Worm (Caenorhabditis elegans) whole organism, L3 larva: Measurements from ENCODE around the gene K08F8.15.

Experiments used
- R02D3.7 ChIP-seq: fragments of 150-350 bp; optimal IDR thresholded peaks from 2 replicates; lab custom pipeline; 2014; ENCODE audit warnings: missing biosample characterization, missing genetic modification characterization
- ZK546.5 ChIP-seq: sonication (generic microtip); optimal IDR thresholded peaks from 2 replicates; lab custom pipeline; 2017; ENCODE audit warnings: missing biosample characterization, missing genetic modification characterization
- aly-2 ChIP-seq: fragments of 150-350 bp; optimal IDR thresholded peaks from 2 replicates; lab custom pipeline; 2014; ENCODE audit warnings: missing biosample characterization, missing genetic modification characterization
- ama-1 ChIP-seq: fragments of 150-350 bp; optimal IDR thresholded peaks from 2 replicates; lab custom pipeline; 2018
- ceh-16 ChIP-seq: sonication (generic microtip); optimal IDR thresholded peaks from 2 replicates; lab custom pipeline; 2017; ENCODE audit warnings: missing biosample characterization, missing genetic modification characterization
- ceh-82 ChIP-seq: fragments of 150-350 bp; optimal IDR thresholded peaks from 2 replicates; lab custom pipeline; 2014; ENCODE audit warnings: missing biosample characterization, missing genetic modification characterization
- ceh-9 ChIP-seq: sonication (generic microtip); optimal IDR thresholded peaks from 2 replicates; lab custom pipeline; 2018; ENCODE audit warnings: missing biosample characterization, missing genetic modification characterization
- daf-12 ChIP-seq: fragments of 150-350 bp; optimal IDR thresholded peaks from 2 replicates; lab custom pipeline; 2014; ENCODE audit warnings: missing biosample characterization, missing genetic modification reagents, missing genetic modification characterization
- egl-27 ChIP-seq: sonication (generic microtip); optimal IDR thresholded peaks from 4 replicates; lab custom pipeline; 2017; ENCODE audit warnings: missing biosample characterization, missing genetic modification reagents, missing genetic modification characterization
- egl-5 ChIP-seq: fragments of 150-350 bp; optimal IDR thresholded peaks from 2 replicates; lab custom pipeline; 2017; ENCODE audit warnings: missing biosample characterization, missing genetic modification reagents, missing genetic modification characterization, inconsistent platforms
- elt-1 ChIP-seq: fragments of 150-350 bp; optimal IDR thresholded peaks from 2 replicates; lab custom pipeline; 2014; ENCODE audit warnings: missing biosample characterization, missing genetic modification characterization
- elt-2 ChIP-seq: sonication (generic microtip); optimal IDR thresholded peaks from 2 replicates; lab custom pipeline; 2016; ENCODE audit warnings: missing genetic modification reagents, mild to moderate bottlenecking, missing genetic modification characterization, missing compliant biosample characterization
- elt-3 ChIP-seq, 3 experiments: fragments of 150-350 bp in 1 of 3; sonication (generic microtip) in 2 of 3; optimal IDR thresholded peaks; 2 replicates in 2 of 3; 4 replicates in 1 of 3; lab custom pipeline; 2014 to 2017; ENCODE audit warnings: missing biosample characterization in 3 of 3, missing genetic modification characterization in 3 of 3
- eor-1 ChIP-seq, 2 experiments: fragments of 150-350 bp; optimal IDR thresholded peaks; 2 replicates each; lab custom pipeline; 2014 to 2018; ENCODE audit warnings: missing biosample characterization in 2 of 2, missing genetic modification characterization in 2 of 2
- fkh-10 ChIP-seq: sonication (generic microtip); optimal IDR thresholded peaks from 2 replicates; lab custom pipeline; 2017; ENCODE audit warnings: missing biosample characterization, missing genetic modification reagents, missing genetic modification characterization
- fkh-2 ChIP-seq: fragments of 150-350 bp; optimal IDR thresholded peaks from 2 replicates; lab custom pipeline; 2014; ENCODE audit warnings: missing biosample characterization, missing genetic modification reagents, missing genetic modification characterization
- fos-1 ChIP-seq: fragments of 150-350 bp; optimal IDR thresholded peaks from 2 replicates; lab custom pipeline; 2014; ENCODE audit warnings: missing biosample characterization, missing genetic modification characterization
- hmg-11 ChIP-seq: sonication (generic microtip); optimal IDR thresholded peaks from 2 replicates; lab custom pipeline; 2016; ENCODE audit warnings: missing genetic modification characterization, missing compliant biosample characterization
- jun-1 ChIP-seq: fragments of 150-350 bp; optimal IDR thresholded peaks from 2 replicates; lab custom pipeline; 2014; ENCODE audit warnings: missing biosample characterization, missing genetic modification reagents, missing genetic modification characterization
- lin-15B ChIP-seq: fragments of 150-350 bp; optimal IDR thresholded peaks from 2 replicates; lab custom pipeline; 2014; ENCODE audit warnings: missing biosample characterization, missing genetic modification characterization
- lin-39 ChIP-seq: fragments of 150-350 bp; optimal IDR thresholded peaks from 2 replicates; lab custom pipeline; 2018; ENCODE audit warnings: missing biosample characterization, missing genetic modification reagents, missing genetic modification characterization
- lsy-12 ChIP-seq: sonication (generic microtip); optimal IDR thresholded peaks from 2 replicates; lab custom pipeline; 2016; ENCODE audit warnings: mild to moderate bottlenecking, missing genetic modification characterization, missing compliant biosample characterization
- mdl-1 ChIP-seq: fragments of 150-350 bp; optimal IDR thresholded peaks from 2 replicates; lab custom pipeline; 2014; ENCODE audit warnings: missing biosample characterization, missing genetic modification characterization
- mml-1 ChIP-seq: fragments of 150-350 bp; sonication (generic microtip); optimal IDR thresholded peaks from 3 replicates; lab custom pipeline; 2014; ENCODE audit warnings: missing biosample characterization, missing genetic modification characterization
- nfya-1 ChIP-seq: sonication (generic microtip); optimal IDR thresholded peaks from 2 replicates; lab custom pipeline; 2017; ENCODE audit warnings: missing genetic modification characterization, mild to moderate bottlenecking, missing compliant biosample characterization, antibody characterized with exemption, moderate library complexity; ENCODE audit not compliant: insufficient read depth
- nhr-11 ChIP-seq: fragments of 150-350 bp; optimal IDR thresholded peaks from 2 replicates; lab custom pipeline; 2014; ENCODE audit warnings: missing biosample characterization, missing genetic modification characterization
- nhr-12 ChIP-seq: fragments of 150-350 bp; optimal IDR thresholded peaks from 2 replicates; lab custom pipeline; 2014; ENCODE audit warnings: missing biosample characterization, missing genetic modification characterization
- nhr-23 ChIP-seq: fragments of 150-350 bp; optimal IDR thresholded peaks from 2 replicates; lab custom pipeline; 2014; ENCODE audit warnings: missing biosample characterization, missing genetic modification reagents, missing genetic modification characterization
- nhr-25 ChIP-seq: sonication (generic microtip); optimal IDR thresholded peaks from 2 replicates; lab custom pipeline; 2017; ENCODE audit warnings: missing biosample characterization, missing genetic modification characterization
- nhr-28 ChIP-seq: fragments of 150-350 bp; optimal IDR thresholded peaks from 2 replicates; lab custom pipeline; 2014; ENCODE audit warnings: missing biosample characterization, missing genetic modification characterization
- nhr-43 ChIP-seq: sonication (generic microtip); optimal IDR thresholded peaks from 2 replicates; lab custom pipeline; 2016; ENCODE audit warnings: mild to moderate bottlenecking, missing genetic modification characterization, missing compliant biosample characterization; ENCODE audit not compliant: poor library complexity, severe bottlenecking
- nhr-67 ChIP-seq: fragments of 150-350 bp; optimal IDR thresholded peaks from 2 replicates; lab custom pipeline; 2014; ENCODE audit warnings: missing biosample characterization, missing genetic modification characterization
- nhr-76 ChIP-seq: fragments of 150-350 bp; sonication (generic microtip); optimal IDR thresholded peaks from 5 replicates; lab custom pipeline; 2014; ENCODE audit warnings: missing biosample characterization, missing genetic modification characterization
- nhr-77 ChIP-seq: fragments of 150-350 bp; optimal IDR thresholded peaks from 2 replicates; lab custom pipeline; 2014; ENCODE audit warnings: missing biosample characterization, missing genetic modification characterization
- pha-4 ChIP-seq: fragments of 150-350 bp; optimal IDR thresholded peaks from 2 replicates; lab custom pipeline; 2014; ENCODE audit warnings: missing biosample characterization, missing genetic modification reagents, missing genetic modification characterization
- pqm-1 ChIP-seq: fragments of 150-350 bp; optimal IDR thresholded peaks from 2 replicates; lab custom pipeline; 2017; ENCODE audit warnings: missing biosample characterization, missing genetic modification characterization, inconsistent platforms
- sea-2 ChIP-seq: fragments of 150-350 bp; sonication (generic microtip); optimal IDR thresholded peaks from 4 replicates; lab custom pipeline; 2014; ENCODE audit warnings: missing biosample characterization, missing genetic modification reagents, missing genetic modification characterization
- skn-1 ChIP-seq: fragments of 150-350 bp; optimal IDR thresholded peaks from 2 replicates; lab custom pipeline; 2014; ENCODE audit warnings: missing biosample characterization, missing genetic modification characterization
- snpc-4 ChIP-seq: fragments of 150-350 bp; optimal IDR thresholded peaks from 2 replicates; lab custom pipeline; 2014; ENCODE audit warnings: missing biosample characterization, missing genetic modification characterization
- tbx-2 ChIP-seq: sonication (generic microtip); optimal IDR thresholded peaks from 2 replicates; lab custom pipeline; 2016; ENCODE audit warnings: mild to moderate bottlenecking, missing genetic modification characterization, missing compliant biosample characterization
- unc-39 ChIP-seq: sonication (generic microtip); optimal IDR thresholded peaks from 4 replicates; lab custom pipeline; 2017; ENCODE audit warnings: missing biosample characterization, missing genetic modification characterization
- unc-62 ChIP-seq: fragments of 150-350 bp; sonication (generic microtip); optimal IDR thresholded peaks from 4 replicates; lab custom pipeline; 2014; ENCODE audit warnings: missing biosample characterization, missing genetic modification reagents, missing genetic modification characterization
- zag-1 ChIP-seq: fragments of 150-350 bp; optimal IDR thresholded peaks from 2 replicates; lab custom pipeline; 2014; ENCODE audit warnings: missing biosample characterization, missing genetic modification characterization
- ztf-4 ChIP-seq: fragments of 150-350 bp; optimal IDR thresholded peaks from 2 replicates; lab custom pipeline; 2014; ENCODE audit warnings: missing biosample characterization, missing genetic modification characterization

K08F8.15 gene

ce11 chrII:8789828-8790558 lies 23.4 kb downstream of the K08F8.15 start, which contains the start of gene F07H5.13:
TSS of gene F07H5.13 (plus strand) at chrII:8790557.
- TF ChIP-seq lin-15B (tag; lab: Kevin White, UChicago) = no peak
- no peak for TF ChIP-seq aly-2 (tag; lab: Kevin White, UChicago)
- peak; percentile 48 for TF ChIP-seq elt-2 (tag; lab: Kevin White, UChicago)
- peak; percentile 58 for TF ChIP-seq nhr-25 (tag; lab: Kevin White, UChicago)
- no peak for TF ChIP-seq ceh-9 (tag; lab: Kevin White, UChicago)
- TF ChIP-seq ztf-4 (tag; lab: Kevin White, UChicago) = peak; percentile 71
- no peak for TF ChIP-seq R02D3.7 (tag; lab: Kevin White, UChicago)
- no peak for TF ChIP-seq fkh-2 (tag; lab: Kevin White, UChicago)
- no peak for TF ChIP-seq nhr-67 (tag; lab: Kevin White, UChicago)
- no peak for TF ChIP-seq daf-12 (tag; lab: Kevin White, UChicago)
- TF ChIP-seq nfya-1 (tag; lab: Kevin White, UChicago) = no peak
- TF ChIP-seq nhr-43 = peak; percentile 87
- no peak for TF ChIP-seq ZK546.5 (tag; lab: Kevin White, UChicago)
- TF ChIP-seq elt-3 (tag; optimal IDR thresholded peaks at IDR 0.05; lab: Kevin White, UChicago) = no peak
- no peak for TF ChIP-seq mml-1 (tag; lab: Kevin White, UChicago)
- no peak for TF ChIP-seq pqm-1 (tag; lab: Kevin White, UChicago)
- TF ChIP-seq jun-1 = no peak
- no peak for TF ChIP-seq nhr-11 (tag; lab: Kevin White, UChicago)
- no peak for TF ChIP-seq lin-39 (tag; lab: Kevin White, UChicago)
- TF ChIP-seq hmg-11 (tag; lab: Kevin White, UChicago) = no peak
- TF ChIP-seq snpc-4 (tag; lab: Kevin White, UChicago) = no peak
- TF ChIP-seq lsy-12 (tag; lab: Kevin White, UChicago) = peak; percentile 70
- no peak for TF ChIP-seq fkh-10 (GFP tag; lab: Kevin White, UChicago)
- TF ChIP-seq nhr-23 = peak; percentile 17
- TF ChIP-seq pha-4 (tag; lab: Kevin White, UChicago) = peak; percentile 30
- no peak for TF ChIP-seq egl-27
- TF ChIP-seq skn-1 (tag; lab: Kevin White, UChicago) = no peak
- TF ChIP-seq ama-1 = peak; percentile 94
- TF ChIP-seq nhr-28 (tag; lab: Kevin White, UChicago) = no peak
- TF ChIP-seq ceh-16 (tag; lab: Kevin White, UChicago) = no peak
- TF ChIP-seq ceh-82 (tag; lab: Kevin White, UChicago) = no peak
- TF ChIP-seq unc-39 (tag; lab: Kevin White, UChicago) = no peak
- no peak for TF ChIP-seq fos-1 (tag; lab: Kevin White, UChicago)
- TF ChIP-seq tbx-2 (tag; lab: Kevin White, UChicago) = peak; percentile 52
- no peak for TF ChIP-seq eor-1 (tag; optimal IDR thresholded peaks at IDR 0.05; lab: Kevin White, UChicago)
- TF ChIP-seq mdl-1 (tag; lab: Kevin White, UChicago) = no peak
- TF ChIP-seq egl-5 = no peak
- TF ChIP-seq nhr-12 (tag; lab: Kevin White, UChicago) = no peak
- TF ChIP-seq sea-2 (GFP tag; lab: Kevin White, UChicago) = no peak
- peak; percentile 2 for TF ChIP-seq elt-1 (tag; lab: Kevin White, UChicago)
- no peak for TF ChIP-seq zag-1 (tag; lab: Kevin White, UChicago)
- TF ChIP-seq nhr-77 (tag; lab: Kevin White, UChicago) = peak; percentile 17
- no peak for TF ChIP-seq nhr-76
- TF ChIP-seq unc-62 (GFP tag; lab: Kevin White, UChicago) = no peak
